Worm (Caenorhabditis elegans) whole organism, midembryonic: ENCODE results near the gene srbc-63.

Experiments
- T22C8.4 ChIP-seq: fragments of 200-800 bp; sonication (Bioruptor generic); IDR thresholded peaks from 2 replicates; pipeline ENCODE4 v1.3.6; 2022; ENCODE audit warnings: missing genetic modification characterization, missing compliant biosample characterization
- cog-1 ChIP-seq: sonication (generic microtip); optimal IDR thresholded peaks from 2 replicates; lab custom pipeline; 2016; ENCODE audit warnings: missing genetic modification characterization, missing compliant biosample characterization
- flt-1 ChIP-seq: fragments of 200-800 bp; sonication (Bioruptor generic); IDR thresholded peaks from 2 replicates; pipeline ENCODE4 v1.3.6; 2022; ENCODE audit warnings: missing genetic modification characterization, missing compliant biosample characterization
- klf-2 ChIP-seq: fragments of 200-800 bp; sonication (Bioruptor generic); conservative IDR thresholded peaks from 2 replicates; pipeline ENCODE4 v1.3.6; 2022; ENCODE audit warnings: missing genetic modification reagents, missing genetic modification characterization, missing compliant biosample characterization
- med-1 ChIP-seq: sonication (generic microtip); optimal IDR thresholded peaks from 2 replicates; lab custom pipeline; 2017; ENCODE audit warnings: missing genetic modification characterization, mild to moderate bottlenecking, missing compliant biosample characterization, antibody characterized with exemption, missing genetic modification reagents; ENCODE audit not compliant: insufficient read depth
- ref-1 ChIP-seq: fragments of 200-800 bp; sonication (Bioruptor generic); conservative IDR thresholded peaks from 2 replicates; pipeline ENCODE4 v1.3.6; 2022; ENCODE audit warnings: missing genetic modification reagents, missing genetic modification characterization, missing compliant biosample characterization
- tab-1 ChIP-seq: fragments of 200-800 bp; sonication (Bioruptor generic); IDR thresholded peaks from 2 replicates; pipeline ENCODE4 v1.3.6; 2022; ENCODE audit warnings: missing genetic modification characterization, missing compliant biosample characterization
- ztf-23 ChIP-seq: fragments of 200-800 bp; sonication (Bioruptor generic); IDR thresholded peaks from 2 replicates; pipeline ENCODE4 v1.3.6; 2022; ENCODE audit warnings: missing genetic modification reagents, missing genetic modification characterization, missing compliant biosample characterization
- ztf-29 ChIP-seq: fragments of 200-800 bp; sonication (Bioruptor generic); IDR thresholded peaks from 2 replicates; pipeline ENCODE4 v1.3.6; 2022; ENCODE audit warnings: missing genetic modification reagents, missing genetic modification characterization, missing compliant biosample characterization

srbc-63 gene

ce11 chrV:15442384-15442783 is 29.9 kb upstream of the srbc-63 start:
- no peak for TF ChIP-seq ztf-23 (GFP tag; lab: Robert Waterston, UW)
- TF ChIP-seq med-1 (GFP tag; lab: Kevin White, UChicago) = no peak

- TF ChIP-seq flt-1 (GFP tag; lab: Robert Waterston, UW) (no peak), ztf-29 (GFP tag; lab: Robert Waterston, UW) (no peak), tab-1 (GFP tag; lab: Robert Waterston, UW) (no peak), ztf-23 (GFP tag; lab: Robert Waterston, UW) (no peak), ref-1 (no peak), klf-2 (no peak), med-1 (GFP tag; lab: Kevin White, UChicago) (no peak), cog-1 (tag; lab: Kevin White, UChicago) (no peak), T22C8.4 (no peak)
These were observed 23.6 kb upstream of the srbc-63 start for ce11 chrV:15436133-15436532.

- TF ChIP-seq med-1 (GFP tag; lab: Kevin White, UChicago) (no peak), klf-2 (no peak), flt-1 (GFP tag; lab: Robert Waterston, UW) (no peak), ref-1 (no peak), ztf-29 (GFP tag; lab: Robert Waterston, UW) (no peak), T22C8.4 (no peak), ztf-23 (GFP tag; lab: Robert Waterston, UW) (no peak), cog-1 (tag; lab: Kevin White, UChicago) (no peak), tab-1 (GFP tag; lab: Robert Waterston, UW) (no peak)
These were observed 22.1 kb upstream of the srbc-63 start for ce11 chrV:15434647-15435046.

- TF ChIP-seq T22C8.4 = no peak
- no peak for TF ChIP-seq cog-1 (tag; lab: Kevin White, UChicago)
- no peak for TF ChIP-seq flt-1 (GFP tag; lab: Robert Waterston, UW)
- TF ChIP-seq ztf-23 (GFP tag; lab: Robert Waterston, UW) = no peak
- no peak for TF ChIP-seq klf-2
- TF ChIP-seq tab-1 (GFP tag; lab: Robert Waterston, UW) = no peak
- no peak for TF ChIP-seq med-1 (GFP tag; lab: Kevin White, UChicago)
- no peak for TF ChIP-seq ztf-29 (GFP tag; lab: Robert Waterston, UW)
- TF ChIP-seq ref-1 = no peak
These were observed 19.9 kb upstream of the srbc-63 start, which contains the start of gene T26H5.8 for ce11 chrV:15432457-15432856. Gene T26H5.8, minus strand, starts transcription at chrV:15432726.

- no peak for TF ChIP-seq tab-1 (GFP tag; lab: Robert Waterston, UW)
- no peak for TF ChIP-seq flt-1 (GFP tag; lab: Robert Waterston, UW)
- TF ChIP-seq med-1 (GFP tag; lab: Kevin White, UChicago) = no peak
- TF ChIP-seq ref-1 = no peak
- no peak for TF ChIP-seq cog-1 (tag; lab: Kevin White, UChicago)
- TF ChIP-seq ztf-23 (GFP tag; lab: Robert Waterston, UW) = no peak
- no peak for TF ChIP-seq T22C8.4
- no peak for TF ChIP-seq ztf-29 (GFP tag; lab: Robert Waterston, UW)
- TF ChIP-seq klf-2 = no peak
These were observed 19.0 kb upstream of the srbc-63 start for ce11 chrV:15431322-15432052.

- TF ChIP-seq tab-1 (GFP tag; lab: Robert Waterston, UW) (no peak), med-1 (GFP tag; lab: Kevin White, UChicago) (no peak), klf-2 (no peak), ref-1 (no peak), ztf-23 (GFP tag; lab: Robert Waterston, UW) (no peak), ztf-29 (GFP tag; lab: Robert Waterston, UW) (no peak), flt-1 (GFP tag; lab: Robert Waterston, UW) (no peak), cog-1 (tag; lab: Kevin White, UChicago) (no peak), T22C8.4 (no peak)
These were observed 14.4 kb upstream of the srbc-63 start, which contains the start of gene fbxa-209 for ce11 chrV:15426944-15427343. Gene fbxa-209, minus strand, starts transcription at chrV:15427044.

ce11 chrV:15425368-15426091 is 13.0 kb upstream of the srbc-63 start, which contains the start of gene Y36E3A.2:
Gene Y36E3A.2, plus strand, starts transcription at chrV:15426041.
- TF ChIP-seq ztf-23 (GFP tag; lab: Robert Waterston, UW) (no peak), ztf-29 (GFP tag; lab: Robert Waterston, UW) (no peak), tab-1 (GFP tag; lab: Robert Waterston, UW) (no peak), klf-2 (no peak), ref-1 (no peak), T22C8.4 (no peak), cog-1 (tag; lab: Kevin White, UChicago) (no peak), flt-1 (GFP tag; lab: Robert Waterston, UW) (no peak), med-1 (GFP tag; lab: Kevin White, UChicago) (no peak)

- no peak for TF ChIP-seq tab-1 (GFP tag; lab: Robert Waterston, UW)
- no peak for TF ChIP-seq ref-1
- no peak for TF ChIP-seq flt-1 (GFP tag; lab: Robert Waterston, UW)
- no peak for TF ChIP-seq ztf-23 (GFP tag; lab: Robert Waterston, UW)
- TF ChIP-seq cog-1 (tag; lab: Kevin White, UChicago) = no peak
- no peak for TF ChIP-seq ztf-29 (GFP tag; lab: Robert Waterston, UW)
- TF ChIP-seq T22C8.4 = no peak
- no peak for TF ChIP-seq klf-2
- TF ChIP-seq med-1 (GFP tag; lab: Kevin White, UChicago) = no peak
These were observed 11.1 kb upstream of the srbc-63 start, which contains the start of gene fbxa-104 for ce11 chrV:15423601-15424000. Gene fbxa-104, minus strand, starts transcription at chrV:15423683.

ce11 chrV:15417822-15418221 is 5.3 kb upstream of the srbc-63 start, which contains the start of gene T06E6.10:
Gene T06E6.10, plus strand, starts transcription at chrV:15418122.
- TF ChIP-seq ztf-23 (GFP tag; lab: Robert Waterston, UW) (no peak), tab-1 (GFP tag; lab: Robert Waterston, UW) (no peak), T22C8.4 (no peak), ztf-29 (GFP tag; lab: Robert Waterston, UW) (no peak), klf-2 (no peak), med-1 (GFP tag; lab: Kevin White, UChicago) (no peak), flt-1 (GFP tag; lab: Robert Waterston, UW) (no peak), ref-1 (no peak), cog-1 (tag; lab: Kevin White, UChicago) (no peak)
